Worm (Caenorhabditis elegans) whole organism, L4 larva: Measurements from ENCODE around the gene Y46H3C.5.

Source experiments
- ceh-20 ChIP-seq: fragments of 200-800 bp; sonication (Bioruptor generic); IDR thresholded peaks from 2 replicates; pipeline ENCODE4 v1.3.6; 2022; ENCODE audit warnings: missing genetic modification reagents, missing genetic modification characterization, missing compliant biosample characterization
- fos-1 ChIP-seq: fragments of 150-350 bp; optimal IDR thresholded peaks from 2 replicates; lab custom pipeline; 2014; ENCODE audit warnings: missing biosample characterization, missing genetic modification characterization
- mdl-1 ChIP-seq, 2 experiments: fragments of 150-350 bp in 1 of 2; sonication (generic microtip) in 1 of 2; optimal IDR thresholded peaks; 2 replicates each; lab custom pipeline; 2014 to 2017; ENCODE audit warnings: missing biosample characterization in 2 of 2, missing genetic modification characterization in 2 of 2
- nhr-237 ChIP-seq: sonication (generic microtip); optimal IDR thresholded peaks from 2 replicates; lab custom pipeline; 2017; ENCODE audit warnings: missing biosample characterization, missing genetic modification characterization
- nhr-41 ChIP-seq: fragments of 200-800 bp; sonication (Bioruptor generic); IDR thresholded peaks from 2 replicates; pipeline ENCODE4 v1.3.6; 2022; ENCODE audit warnings: missing genetic modification reagents, missing genetic modification characterization, missing compliant biosample characterization

DNA sequence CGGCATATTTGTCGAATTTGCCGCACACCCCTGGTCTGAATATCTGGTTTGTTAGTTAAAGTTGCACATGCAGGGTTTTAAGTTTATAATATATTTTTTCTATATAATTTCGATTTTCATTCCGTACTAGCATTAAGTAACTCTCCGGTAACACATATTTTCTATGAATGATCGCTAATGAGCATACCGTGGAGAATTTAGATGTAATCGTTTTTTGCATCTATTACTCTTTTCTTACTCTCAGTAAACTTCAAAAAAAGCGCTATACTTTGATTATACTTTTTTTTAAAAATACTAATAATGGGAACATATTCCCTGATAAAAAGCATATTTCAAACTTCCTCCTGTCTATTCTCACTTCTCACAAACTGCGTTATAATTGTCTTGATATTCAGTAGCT, 42.3 kb upstream of the Y46H3C.5 start, which contains the start of gene str-160:
- no peak for TF ChIP-seq nhr-237 (tag; lab: Kevin White, UChicago)
- no peak for TF ChIP-seq fos-1 (tag; lab: Kevin White, UChicago)
- no peak for TF ChIP-seq nhr-41
- TF ChIP-seq mdl-1 (tag; optimal IDR thresholded peaks at IDR 0.05; lab: Kevin White, UChicago) = no peak
- TF ChIP-seq ceh-20 (GFP tag; lab: Robert Waterston, UW) = no peak
